Fruit fly (Drosophila melanogaster) whole organism, embryonic: ENCODE data around the gene GstT4.

Source experiments
- ATbp ChIP-seq: fragments of 200-800 bp; sonication (Bioruptor generic); optimal IDR thresholded peaks from 2 replicates; lab custom pipeline; 2017; ENCODE audit warnings: missing biosample characterization, mild to moderate bottlenecking, missing genetic modification characterization, missing genetic modification reagents
- Atf-2 ChIP-seq: fragments of 200-800 bp; sonication (Bioruptor generic); optimal IDR thresholded peaks from 2 replicates; lab custom pipeline; 2016; ENCODE audit warnings: missing biosample characterization, missing genetic modification characterization
- CG10431 ChIP-seq: fragments of 200-800 bp; sonication (Bioruptor generic); optimal IDR thresholded peaks from 3 replicates; lab custom pipeline; 2018; ENCODE audit warnings: missing biosample characterization, mild to moderate bottlenecking, missing genetic modification characterization
- CG10543 ChIP-seq: fragments of 200-800 bp; sonication (Bioruptor generic); optimal IDR thresholded peaks from 3 replicates; lab custom pipeline; 2017; ENCODE audit warnings: missing biosample characterization, mild to moderate bottlenecking, missing genetic modification characterization, moderate library complexity
- CG11504 ChIP-seq: fragments of 200-800 bp; sonication (Bioruptor generic); optimal IDR thresholded peaks from 3 replicates; lab custom pipeline; 2019; ENCODE audit warnings: missing biosample characterization, mild to moderate bottlenecking, missing genetic modification characterization, moderate library complexity
- CG1233 ChIP-seq: fragments of 200-800 bp; sonication (Bioruptor generic); optimal IDR thresholded peaks from 4 replicates; lab custom pipeline; 2018; ENCODE audit warnings: missing biosample characterization, mild to moderate bottlenecking, missing genetic modification characterization
- CG14860 ChIP-seq: fragments of 200-800 bp; sonication (Bioruptor generic); IDR thresholded peaks from 3 replicates; pipeline ENCODE4 v1.3.6; 2022; ENCODE audit warnings: missing biosample characterization, missing genetic modification characterization; ENCODE audit not compliant: partially characterized antibody
- CG15479 ChIP-seq: fragments of 200-800 bp; sonication (Bioruptor generic); optimal IDR thresholded peaks from 3 replicates; lab custom pipeline; 2019; ENCODE audit warnings: missing biosample characterization, mild to moderate bottlenecking, missing genetic modification characterization, moderate library complexity
- CG1602 ChIP-seq: fragments of 200-800 bp; sonication (Bioruptor generic); optimal IDR thresholded peaks from 3 replicates; lab custom pipeline; 2016; ENCODE audit warnings: missing biosample characterization, missing genetic modification characterization
- CG18476 ChIP-seq: fragments of 200-800 bp; sonication (Bioruptor generic); optimal IDR thresholded peaks from 2 replicates; lab custom pipeline; 2016; ENCODE audit warnings: missing biosample characterization, mild to moderate bottlenecking, missing genetic modification characterization
- CG30403 ChIP-seq: fragments of 200-800 bp; sonication (Bioruptor generic); optimal IDR thresholded peaks from 3 replicates; lab custom pipeline; 2016; ENCODE audit warnings: missing biosample characterization, missing genetic modification characterization
- CG34224 ChIP-seq: fragments of 200-800 bp; sonication (Bioruptor generic); IDR thresholded peaks from 3 replicates; pipeline ENCODE4 v1.3.6; 2022; ENCODE audit warnings: missing biosample characterization, missing genetic modification characterization; ENCODE audit not compliant: partially characterized antibody
- CG34422 ChIP-seq: fragments of 200-800 bp; sonication (Bioruptor generic); IDR thresholded peaks from 3 replicates; pipeline ENCODE4 v1.3.6; 2022; ENCODE audit warnings: missing biosample characterization, missing genetic modification characterization
- CG4730 ChIP-seq: fragments of 200-800 bp; sonication (Bioruptor generic); IDR thresholded peaks from 2 replicates; pipeline ENCODE4 v1.3.6; 2022; ENCODE audit warnings: missing biosample characterization, missing genetic modification characterization
- CG5180 ChIP-seq: fragments of 200-800 bp; sonication (Bioruptor generic); optimal IDR thresholded peaks from 3 replicates; lab custom pipeline; 2017; ENCODE audit warnings: missing biosample characterization, missing genetic modification characterization, mild to moderate bottlenecking, moderate library complexity, missing genetic modification reagents
- CG8281 ChIP-seq: fragments of 200-800 bp; sonication (Bioruptor generic); optimal IDR thresholded peaks from 2 replicates; lab custom pipeline; 2018; ENCODE audit warnings: missing biosample characterization, mild to moderate bottlenecking, missing genetic modification characterization, moderate library complexity
- CG8290 ChIP-seq, 3 experiments: fragments of 200-800 bp; sonication (Bioruptor generic); optimal IDR thresholded peaks; 2 replicates each; lab custom pipeline; 2016 to 2019; ENCODE audit warnings: missing biosample characterization in 3 of 3, missing genetic modification characterization in 3 of 3, mild to moderate bottlenecking in 2 of 3, moderate library complexity in 1 of 3
- Dbx ChIP-seq: fragments of 200-800 bp; sonication (Bioruptor generic); IDR thresholded peaks from 3 replicates; pipeline ENCODE4 v1.3.6; 2022; ENCODE audit warnings: missing biosample characterization, missing genetic modification characterization
- Doc2 ChIP-seq: fragments of 200-800 bp; sonication (Bioruptor generic); IDR thresholded peaks from 2 replicates; pipeline ENCODE4 v1.3.6; 2022; ENCODE audit warnings: missing biosample characterization, missing genetic modification characterization
- Fer3 ChIP-seq: fragments of 200-800 bp; sonication (Bioruptor generic); optimal IDR thresholded peaks from 2 replicates; lab custom pipeline; 2018; ENCODE audit warnings: missing biosample characterization, mild to moderate bottlenecking, missing genetic modification characterization, moderate library complexity
- GATAe ChIP-seq: fragments of 200-800 bp; sonication (Bioruptor generic); conservative IDR thresholded peaks from 2 replicates; pipeline ENCODE4 v1.3.6; 2022; ENCODE audit warnings: missing biosample characterization, missing genetic modification characterization
- H2.0 ChIP-seq: fragments of 200-800 bp; sonication (Bioruptor generic); IDR thresholded peaks from 2 replicates; pipeline ENCODE4 v1.3.6; 2022; ENCODE audit warnings: missing biosample characterization, missing genetic modification characterization
- Hr51 ChIP-seq, 2 experiments: fragments of 200-800 bp; sonication (Bioruptor generic); optimal IDR thresholded peaks; 2 replicates in 1 of 2; 3 replicates in 1 of 2; lab custom pipeline; 2016 to 2018; ENCODE audit warnings: missing biosample characterization in 2 of 2, missing genetic modification characterization in 2 of 2, mild to moderate bottlenecking in 1 of 2, moderate library complexity in 1 of 2
- Meics ChIP-seq: fragments of 200-800 bp; sonication (Bioruptor generic); optimal IDR thresholded peaks from 2 replicates; lab custom pipeline; 2017; ENCODE audit warnings: missing biosample characterization, mild to moderate bottlenecking, missing genetic modification characterization
- Ptx1 ChIP-seq: fragments of 200-800 bp; sonication (Bioruptor generic); IDR thresholded peaks from 2 replicates; pipeline ENCODE4 v1.3.6; 2022; ENCODE audit warnings: missing biosample characterization, missing genetic modification characterization
- Six4 ChIP-seq: fragments of 200-800 bp; sonication (Bioruptor generic); optimal IDR thresholded peaks from 2 replicates; lab custom pipeline; 2016; ENCODE audit warnings: missing biosample characterization, missing genetic modification characterization
- Vsx1 ChIP-seq: fragments of 200-800 bp; sonication (Bioruptor generic); optimal IDR thresholded peaks from 2 replicates; lab custom pipeline; 2017; ENCODE audit warnings: missing biosample characterization, mild to moderate bottlenecking, missing genetic modification characterization, missing genetic modification reagents
- ara ChIP-seq: fragments of 200-800 bp; sonication (Bioruptor generic); IDR thresholded peaks from 2 replicates; pipeline ENCODE4 v1.3.6; 2022; ENCODE audit warnings: missing biosample characterization, missing genetic modification characterization
- bsh ChIP-seq, 2 experiments: fragments of 200-800 bp; sonication (Bioruptor generic); optimal IDR thresholded peaks; 2 replicates each; lab custom pipeline; 2017 to 2018; ENCODE audit warnings: mild to moderate bottlenecking in 2 of 2, missing biosample characterization in 2 of 2, missing genetic modification characterization in 2 of 2, moderate library complexity in 1 of 2
- dm ChIP-seq: fragments of 200-800 bp; sonication (Bioruptor generic); optimal IDR thresholded peaks from 3 replicates; lab custom pipeline; 2016; ENCODE audit warnings: missing biosample characterization, missing genetic modification characterization
- ewg ChIP-seq: fragments of 200-800 bp; sonication (Bioruptor generic); optimal IDR thresholded peaks from 3 replicates; lab custom pipeline; 2017; ENCODE audit warnings: mild to moderate bottlenecking, missing biosample characterization, missing genetic modification reagents, missing genetic modification characterization
- fd102C ChIP-seq: fragments of 200-800 bp; sonication (Bioruptor generic); optimal IDR thresholded peaks from 2 replicates; lab custom pipeline; 2018; ENCODE audit warnings: missing biosample characterization, mild to moderate bottlenecking, missing genetic modification characterization, moderate library complexity
- grn ChIP-seq: fragments of 200-800 bp; sonication (Bioruptor generic); optimal IDR thresholded peaks from 3 replicates; lab custom pipeline; 2017; ENCODE audit warnings: missing biosample characterization, missing genetic modification characterization
- hb ChIP-seq: fragments of 200-800 bp; sonication (Bioruptor generic); IDR thresholded peaks from 3 replicates; pipeline ENCODE4 v1.3.6; 2022; ENCODE audit warnings: missing biosample characterization, missing genetic modification characterization; ENCODE audit not compliant: partially characterized antibody
- kni ChIP-seq: fragments of 200-800 bp; sonication (Bioruptor generic); optimal IDR thresholded peaks from 3 replicates; lab custom pipeline; 2017; ENCODE audit warnings: mild to moderate bottlenecking, missing biosample characterization, missing genetic modification reagents, missing genetic modification characterization
- lab ChIP-seq: fragments of 200-800 bp; sonication (Bioruptor generic); optimal IDR thresholded peaks from 3 replicates; lab custom pipeline; 2017; ENCODE audit warnings: missing biosample characterization, missing genetic modification characterization, mild to moderate bottlenecking, moderate library complexity, missing genetic modification reagents
- lbe ChIP-seq: fragments of 200-800 bp; sonication (Bioruptor generic); optimal IDR thresholded peaks from 2 replicates; lab custom pipeline; 2016; ENCODE audit warnings: missing biosample characterization, mild to moderate bottlenecking, missing genetic modification characterization
- lmd ChIP-seq: fragments of 200-800 bp; sonication (Bioruptor generic); IDR thresholded peaks from 2 replicates; pipeline ENCODE4 v1.3.6; 2022; ENCODE audit warnings: missing biosample characterization, missing genetic modification characterization
- otp ChIP-seq: fragments of 200-800 bp; sonication (Bioruptor generic); IDR thresholded peaks from 3 replicates; pipeline ENCODE4, ENCODE4 v1.3.6; 2022; ENCODE audit warnings: missing biosample characterization, missing genetic modification characterization
- pros ChIP-seq: fragments of 200-800 bp; sonication (Bioruptor generic); optimal IDR thresholded peaks from 3 replicates; lab custom pipeline; 2019; ENCODE audit warnings: missing biosample characterization, mild to moderate bottlenecking, missing genetic modification characterization, moderate library complexity
- scrt ChIP-seq: fragments of 200-800 bp; sonication (Bioruptor generic); optimal IDR thresholded peaks from 2 replicates; lab custom pipeline; 2018; ENCODE audit warnings: missing biosample characterization, mild to moderate bottlenecking, missing genetic modification characterization, moderate library complexity
- sug ChIP-seq: fragments of 200-800 bp; optimal IDR thresholded peaks from 2 replicates; lab custom pipeline; 2019; ENCODE audit warnings: missing biosample characterization, mild to moderate bottlenecking, missing genetic modification characterization, moderate library complexity
- tap ChIP-seq: fragments of 200-800 bp; optimal IDR thresholded peaks from 3 replicates; lab custom pipeline; 2019; ENCODE audit warnings: missing biosample characterization, mild to moderate bottlenecking, missing genetic modification characterization, moderate library complexity
- tna ChIP-seq: fragments of 200-800 bp; sonication (Bioruptor generic); IDR thresholded peaks from 2 replicates; pipeline ENCODE4 v1.3.6; 2022; ENCODE audit warnings: missing biosample characterization, missing genetic modification characterization; ENCODE audit not compliant: partially characterized antibody
- ttk ChIP-seq: fragments of 200-800 bp; sonication (Bioruptor generic); IDR thresholded peaks from 2 replicates; pipeline ENCODE4 v2.1.2; 2022; ENCODE audit warnings: missing biosample characterization, missing genetic modification characterization
- unc-4 ChIP-seq: fragments of 200-800 bp; sonication (Bioruptor generic); IDR thresholded peaks from 2 replicates; pipeline ENCODE4 v1.3.6; 2022; ENCODE audit warnings: missing biosample characterization, missing genetic modification characterization; ENCODE audit not compliant: partially characterized antibody
- z ChIP-seq: fragments of 200-800 bp; sonication (Bioruptor generic); IDR thresholded peaks from 3 replicates; pipeline ENCODE4 v1.3.6; 2022; ENCODE audit warnings: missing biosample characterization, missing genetic modification characterization

GstT4 gene

dm6 chrX:13396378-13397099, 8.0 kb upstream of the GstT4 start, which contains the start of gene Bcat (continued):
- TF ChIP-seq lmd (GFP tag; lab: Robert Waterston, UW) (peak; percentile 76), H2.0 (GFP tag; lab: Robert Waterston, UW) (no peak), Hr51 (GFP tag; optimal IDR thresholded peaks at IDR 0.05; lab: Kevin White, UChicago) (peak in 1 of 2 experiments; percentile 88), Atf-2 (GFP tag; lab: Kevin White, UChicago) (peak; percentile 28), CG1233 (GFP tag; lab: Kevin White, UChicago) (peak; percentile 65), kni (GFP tag; lab: Kevin White, UChicago) (no peak), ewg (GFP tag; lab: Kevin White, UChicago) (peak; percentile 57), ATbp (GFP tag; lab: Kevin White, UChicago) (peak; percentile 11), CG10431 (no peak), dm (GFP tag; lab: Kevin White, UChicago) (no peak), CG34422 (no peak), CG5180 (peak; percentile 44), CG14860 (GFP tag; lab: Robert Waterston, UW) (no peak), CG11504 (peak; percentile 85), tna (GFP tag; lab: Robert Waterston, UW) (no peak), z (GFP tag; lab: Robert Waterston, UW) (no peak), sug (tag; lab: Kevin White, UChicago) (peak; percentile 18), scrt (GFP tag; lab: Kevin White, UChicago) (peak; percentile 58), CG15479 (GFP tag; lab: Kevin White, UChicago) (peak; percentile 24), Dbx (GFP tag; lab: Robert Waterston, UW) (peak; percentile 39; the same call in 1 of the 3 replicates), Vsx1 (GFP tag; lab: Kevin White, UChicago) (no peak), CG8290 (GFP tag; optimal IDR thresholded peaks at IDR 0.05; lab: Kevin White, UChicago) (no peak), CG8290 (tag; optimal IDR thresholded peaks at IDR 0.05; lab: Kevin White, UChicago) (peak in 1 of 2 experiments; percentile 55), pros (no peak), lab (GFP tag; lab: Kevin White, UChicago) (peak; percentile 62), Fer3 (peak; percentile 32), CG4730 (GFP tag; lab: Robert Waterston, UW) (0 out of 2 replicates have a peak, but pooled peaks have one; percentile 33), CG8281 (tag; lab: Kevin White, UChicago) (peak; percentile 31), CG30403 (peak; percentile 82), tap (peak; percentile 44), ara (GFP tag; lab: Robert Waterston, UW) (no peak), bsh (GFP tag; optimal IDR thresholded peaks at IDR 0.05; lab: Kevin White, UChicago) (peak; percentile 9 to 15), lbe (GFP tag; lab: Kevin White, UChicago) (peak; percentile 18), unc-4 (no peak), Doc2 (no peak), CG18476 (GFP tag; lab: Kevin White, UChicago) (peak; percentile 49), CG34224 (GFP tag; lab: Robert Waterston, UW) (0 out of 3 replicates have a peak, but pooled peaks have one; percentile 13), CG1602 (peak; percentile 53), Ptx1 (GFP tag; lab: Robert Waterston, UW) (peak; percentile 64), GATAe (GFP tag; lab: Robert Waterston, UW) (peak; percentile 45; the same call in 1 of the 2 replicates), CG10543 (GFP tag; lab: Kevin White, UChicago) (peak; percentile 78), otp (no peak), ttk (GFP tag; lab: Robert Waterston, UW) (0 out of 2 replicates have a peak, but pooled peaks have one; percentile 32), Six4 (GFP tag; lab: Kevin White, UChicago) (peak; percentile 17), fd102C (GFP tag; lab: Kevin White, UChicago) (no peak), hb (GFP tag; lab: Robert Waterston, UW) (no peak), Meics (GFP tag; lab: Kevin White, UChicago) (peak; percentile 90), grn (GFP tag; lab: Kevin White, UChicago) (no peak)
